Worm (Caenorhabditis elegans) whole organism, L4/young adult: Measurements from ENCODE around the gene wdr-46.

Experiments used
- W03F9.2 ChIP-seq: fragments of 150-350 bp; optimal IDR thresholded peaks from 2 replicates; lab custom pipeline; 2014; ENCODE audit warnings: missing biosample characterization, missing genetic modification characterization
- dao-5 ChIP-seq: sonication (generic microtip); optimal IDR thresholded peaks from 2 replicates; lab custom pipeline; 2016; ENCODE audit warnings: missing genotype, missing genetic modification characterization, moderate library complexity, missing compliant biosample characterization
- him-1 ChIP-seq: sonication (generic microtip); optimal IDR thresholded peaks from 2 replicates; lab custom pipeline; 2016; ENCODE audit warnings: missing genotype, missing genetic modification reagents, missing genetic modification characterization, missing compliant biosample characterization

ce11 chrIV:12382864-12383263, 10.8 kb downstream of the wdr-46 start, which contains the start of gene thn-2:
- TF ChIP-seq him-1 (tag; lab: Kevin White, UChicago) (no peak), dao-5 (tag; lab: Kevin White, UChicago) (no peak), W03F9.2 (no peak)
